Worm (Caenorhabditis elegans) whole organism, L1 larva: ENCODE measurements around the gene E02C12.10.
"Not testable (repeated sequence)": the region's sequence is repeated elsewhere in the genome, so short reads cannot be mapped to it uniquely, and the experiment has no call there.

ENCODE experiments used
- ama-1 ChIP-seq: fragments of 150-350 bp; optimal IDR thresholded peaks from 2 replicates; lab custom pipeline; 2014
- efl-1 ChIP-seq, 4 experiments: fragments of 150-350 bp; optimal IDR thresholded peaks in 3 of 4; peaks in 1 of 4; 1 replicate in 1 of 4; 2 replicates in 3 of 4; lab custom pipeline; 2014; ENCODE audit warnings: missing biosample characterization in 2 of 4, missing genetic modification characterization in 2 of 4, missing genetic modification reagents in 2 of 4
- fkh-4 ChIP-seq: sonication (generic microtip); optimal IDR thresholded peaks from 2 replicates; lab custom pipeline; 2016; ENCODE audit warnings: missing compliant biosample characterization, missing genetic modification characterization, borderline replicate concordance
- hlh-4 ChIP-seq: sonication (generic microtip); optimal IDR thresholded peaks from 2 replicates; lab custom pipeline; 2016; ENCODE audit warnings: mild to moderate bottlenecking, missing genetic modification characterization, missing compliant biosample characterization
- pqm-1 ChIP-seq: sonication (generic microtip); optimal IDR thresholded peaks from 3 replicates; lab custom pipeline; 2017; ENCODE audit warnings: missing biosample characterization, missing genetic modification characterization
- unc-130 ChIP-seq: fragments of 150-350 bp; optimal IDR thresholded peaks from 2 replicates; lab custom pipeline; 2017; ENCODE audit warnings: missing biosample characterization, missing genetic modification characterization, inconsistent platforms
- unc-30 ChIP-seq: sonication (generic microtip); optimal IDR thresholded peaks from 2 replicates; lab custom pipeline; 2017; ENCODE audit warnings: missing biosample characterization, missing genetic modification characterization
- unc-62 ChIP-seq: fragments of 150-350 bp; optimal IDR thresholded peaks from 2 replicates; lab custom pipeline; 2014; ENCODE audit warnings: missing biosample characterization, missing genetic modification reagents, missing genetic modification characterization
- ztf-4 ChIP-seq: fragments of 150-350 bp; optimal IDR thresholded peaks from 2 replicates; lab custom pipeline; 2014; ENCODE audit warnings: missing biosample characterization, missing genetic modification characterization

DNA sequence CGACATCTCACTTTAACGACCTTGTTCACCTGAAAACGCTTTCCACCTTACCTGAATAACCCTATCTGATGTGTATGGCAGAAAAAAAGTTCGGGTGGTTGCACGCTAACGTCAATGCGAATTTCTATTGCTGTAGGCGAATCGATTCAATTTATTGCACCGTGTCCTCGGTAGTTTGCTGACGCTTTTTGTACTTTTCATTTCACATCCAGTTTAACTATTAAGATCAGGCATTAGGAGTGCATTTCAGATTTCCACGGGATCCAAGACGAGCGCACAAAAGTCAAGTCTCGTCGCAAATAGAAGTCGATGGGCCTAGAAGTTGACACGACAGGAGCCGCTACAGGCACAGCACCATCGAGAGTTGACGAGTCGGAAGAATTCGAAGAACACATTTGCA is 35.9 kb downstream of the E02C12.10 start:
- TF ChIP-seq unc-62; hlh-4 (tag; lab: Kevin White, UChicago); ztf-4 (tag; lab: Kevin White, UChicago); unc-30 (tag; lab: Kevin White, UChicago); unc-130 (tag; lab: Kevin White, UChicago); ama-1 (lab: Kevin White, UChicago); pqm-1 (tag; lab: Kevin White, UChicago); fkh-4 (tag; lab: Kevin White, UChicago); efl-1 (optimal IDR thresholded peaks at IDR 0.05; lab: Kevin White, UChicago); efl-1 (GFP tag; optimal IDR thresholded peaks at IDR 0.05 in 1 of 2; lab: Kevin White, UChicago): not testable (repeated sequence)
